Worm (Caenorhabditis elegans): Measurements from ENCODE around the gene ZK809.8.

Gene ZK809.8

DNA sequence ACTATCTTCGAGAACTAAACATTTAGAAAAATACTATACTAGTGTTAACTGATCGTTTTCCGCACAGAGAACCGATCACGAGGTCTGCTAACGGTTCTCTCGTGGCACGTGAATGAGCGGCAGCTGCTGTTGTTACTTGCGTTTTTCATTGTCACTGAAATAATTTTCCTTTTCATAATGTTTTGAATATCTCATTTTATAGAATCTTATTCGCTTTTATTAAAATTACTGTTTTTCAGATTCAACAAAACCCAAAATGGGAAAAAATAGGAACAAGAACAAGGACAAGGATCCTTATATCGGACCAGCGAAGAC is 12.5 kb downstream of the ZK809.8 start, which contains the start of gene F58B3.6:
F58B3.6 (plus strand) TSS at position 240 of the 315 bp plus-strand sequence.
- no peak for TF ChIP-seq ama-1 (optimal IDR thresholded peaks at IDR 0.05)
- TF ChIP-seq tra-4 (tag; optimal IDR thresholded peaks at IDR 0.05), result no peak
- no peak for TF ChIP-seq F13C5.2 (tag; optimal IDR thresholded peaks at IDR 0.05)
- no peak for TF ChIP-seq flt-1 (GFP tag; IDR thresholded peaks at IDR 0.05)
- TF ChIP-seq tbx-11 (GFP tag; IDR thresholded peaks at IDR 0.05), result no peak
- no peak for TF ChIP-seq ceh-13 (GFP tag; optimal IDR thresholded peaks at IDR 0.05)
- TF ChIP-seq tbx-37 (GFP tag; conservative IDR thresholded peaks at IDR 0.05), result no peak
- TF ChIP-seq ets-7 (tag; optimal IDR thresholded peaks at IDR 0.05), result no peak
- TF ChIP-seq ceh-36 (tag; optimal IDR thresholded peaks at IDR 0.05), result no peak
- TF ChIP-seq aly-1 (tag; optimal IDR thresholded peaks at IDR 0.05), result no peak

DNA sequence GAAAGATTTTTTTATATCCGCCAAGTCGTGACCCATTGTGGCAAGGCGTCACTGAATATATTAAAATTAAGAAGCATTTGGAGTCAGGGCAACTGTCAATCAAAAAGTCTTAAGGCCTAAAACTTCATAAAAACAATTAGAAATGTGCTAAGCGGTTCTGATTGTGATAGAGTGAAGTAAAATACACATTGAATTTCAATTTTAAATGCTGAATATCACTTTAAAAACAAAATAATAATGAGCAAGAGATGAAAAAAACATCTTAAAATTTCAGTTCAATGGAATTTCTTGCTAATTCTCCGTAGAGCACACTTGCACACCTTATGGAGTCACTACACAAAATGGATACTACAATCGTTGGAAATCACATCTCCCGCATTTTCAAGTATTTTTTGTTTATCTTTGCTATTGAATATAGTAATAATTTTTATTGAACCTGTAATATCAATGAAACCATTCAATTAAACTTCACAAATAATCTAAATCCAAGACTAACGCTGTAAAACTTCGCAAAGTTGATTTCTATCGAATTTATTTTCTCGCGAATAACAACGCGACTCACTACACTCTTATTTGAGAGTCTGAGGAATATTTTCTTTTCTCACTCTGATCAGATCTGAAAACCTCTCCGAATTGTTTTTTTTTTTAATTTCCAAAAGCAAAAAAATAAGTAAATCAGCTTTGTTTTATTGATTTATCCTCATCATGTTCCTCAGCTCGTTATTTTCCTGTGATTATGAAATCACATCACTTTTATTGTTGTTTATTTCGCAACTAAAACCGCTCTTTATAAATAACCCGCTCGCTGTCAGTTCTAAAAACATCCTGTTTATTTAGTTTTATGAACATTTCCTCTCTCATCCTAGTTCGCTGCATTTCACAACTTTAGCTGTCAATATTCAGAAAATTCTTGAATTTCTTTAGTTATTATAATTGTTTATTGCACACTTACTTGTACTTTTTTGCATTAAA is 13.1 kb downstream of the ZK809.8 start, which contains the start of gene mars-1:
mars-1 (minus strand) TSS at position 51 of the 972 bp plus-strand sequence.
- peak; percentile 11 for TF ChIP-seq F13C5.2 (tag; optimal IDR thresholded peaks at IDR 0.05)
- TF ChIP-seq hmbx-1 (tag; optimal IDR thresholded peaks at IDR 0.05), result no peak
- TF ChIP-seq tbx-37 (GFP tag; conservative IDR thresholded peaks at IDR 0.05), result peak; percentile 31; the same call in 1 of the 2 replicates

DNA sequence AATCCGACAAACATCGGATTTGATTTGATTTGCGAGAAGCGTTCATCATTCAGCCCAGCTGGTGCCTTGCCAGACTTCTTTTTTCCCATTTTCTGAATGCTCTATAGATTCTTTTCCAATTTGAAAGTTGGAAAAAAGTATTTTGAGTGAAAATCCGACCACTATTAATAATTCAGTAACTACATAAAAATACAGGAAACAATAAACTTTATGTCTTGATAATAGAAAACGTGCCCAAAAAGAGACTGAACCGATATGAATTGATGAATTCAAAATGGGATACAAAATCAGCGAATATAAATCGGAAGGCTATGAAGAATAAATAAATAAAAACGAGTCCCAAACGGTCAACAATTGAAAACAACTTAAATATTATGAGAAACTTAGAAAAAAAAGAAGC is 17.1 kb downstream of the ZK809.8 start, which contains the start of gene F58B3.4:
F58B3.4 (minus strand) TSS at position 101 of the 400 bp plus-strand sequence.
- TF ChIP-seq pes-1 (GFP tag; IDR thresholded peaks at IDR 0.05) (no peak), ceh-13 (GFP tag; optimal IDR thresholded peaks at IDR 0.05) (no peak), tbx-37 (GFP tag; conservative IDR thresholded peaks at IDR 0.05) (no peak), tra-4 (tag; optimal IDR thresholded peaks at IDR 0.05) (no peak), tbx-11 (GFP tag; IDR thresholded peaks at IDR 0.05) (no peak), ets-7 (tag; optimal IDR thresholded peaks at IDR 0.05) (no peak), sea-1 (GFP tag; conservative IDR thresholded peaks at IDR 0.05) (no peak), B0310.2 (tag; optimal IDR thresholded peaks at IDR 0.05) (no peak), aly-1 (tag; optimal IDR thresholded peaks at IDR 0.05) (no peak), flt-1 (GFP tag; IDR thresholded peaks at IDR 0.05) (no peak), scrt-1 (GFP tag; IDR thresholded peaks at IDR 0.05) (no peak), ama-1 (optimal IDR thresholded peaks at IDR 0.05) (no peak), F13C5.2 (tag; optimal IDR thresholded peaks at IDR 0.05) (no peak), hnd-1 (tag; optimal IDR thresholded peaks at IDR 0.05) (no peak), hmg-4 (GFP tag; optimal IDR thresholded peaks at IDR 0.05) (no peak), ceh-36 (tag; optimal IDR thresholded peaks at IDR 0.05) (no peak), hmbx-1 (tag; optimal IDR thresholded peaks at IDR 0.05) (no peak)

ce11 chrIV:11627847-11628246 is 21.0 kb downstream of the ZK809.8 start, which contains the start of gene lys-6:
Gene lys-6, minus strand, starts transcription at chrIV:11627947.
- no peak for TF ChIP-seq hnd-1 (tag; optimal IDR thresholded peaks at IDR 0.05)
- no peak for TF ChIP-seq tbx-37 (GFP tag; conservative IDR thresholded peaks at IDR 0.05)
- no peak for TF ChIP-seq tra-4 (tag; optimal IDR thresholded peaks at IDR 0.05)
- no peak for TF ChIP-seq sea-1 (GFP tag; conservative IDR thresholded peaks at IDR 0.05)
- TF ChIP-seq ceh-13 (GFP tag; optimal IDR thresholded peaks at IDR 0.05), result no peak
- no peak for TF ChIP-seq pes-1 (GFP tag; IDR thresholded peaks at IDR 0.05)
- TF ChIP-seq ets-7 (tag; optimal IDR thresholded peaks at IDR 0.05), result no peak
- TF ChIP-seq tbx-11 (GFP tag; IDR thresholded peaks at IDR 0.05), result no peak
- TF ChIP-seq hmbx-1 (tag; optimal IDR thresholded peaks at IDR 0.05), result no peak
- TF ChIP-seq F13C5.2 (tag; optimal IDR thresholded peaks at IDR 0.05), result no peak

- TF ChIP-seq tbx-11 (GFP tag; IDR thresholded peaks at IDR 0.05) (no peak), aly-1 (tag; optimal IDR thresholded peaks at IDR 0.05) (no peak), hmbx-1 (tag; optimal IDR thresholded peaks at IDR 0.05) (no peak), tra-4 (tag; optimal IDR thresholded peaks at IDR 0.05) (no peak), ama-1 (optimal IDR thresholded peaks at IDR 0.05) (no peak), B0310.2 (tag; optimal IDR thresholded peaks at IDR 0.05) (no peak), hmg-4 (GFP tag; optimal IDR thresholded peaks at IDR 0.05) (no peak), scrt-1 (GFP tag; IDR thresholded peaks at IDR 0.05) (no peak), flt-1 (GFP tag; IDR thresholded peaks at IDR 0.05) (no peak), ets-7 (tag; optimal IDR thresholded peaks at IDR 0.05) (no peak), sea-1 (GFP tag; conservative IDR thresholded peaks at IDR 0.05) (no peak), tbx-37 (GFP tag; conservative IDR thresholded peaks at IDR 0.05) (no peak), ceh-36 (tag; optimal IDR thresholded peaks at IDR 0.05) (no peak), ceh-13 (GFP tag; optimal IDR thresholded peaks at IDR 0.05) (no peak), hnd-1 (tag; optimal IDR thresholded peaks at IDR 0.05) (no peak), F13C5.2 (tag; optimal IDR thresholded peaks at IDR 0.05) (no peak), pes-1 (GFP tag; IDR thresholded peaks at IDR 0.05) (no peak)
Measured at ce11 chrIV:11625482-11625881, 23.4 kb downstream of the ZK809.8 start, which contains the start of gene lys-5. Gene lys-5, minus strand, starts transcription at chrIV:11625582.

DNA sequence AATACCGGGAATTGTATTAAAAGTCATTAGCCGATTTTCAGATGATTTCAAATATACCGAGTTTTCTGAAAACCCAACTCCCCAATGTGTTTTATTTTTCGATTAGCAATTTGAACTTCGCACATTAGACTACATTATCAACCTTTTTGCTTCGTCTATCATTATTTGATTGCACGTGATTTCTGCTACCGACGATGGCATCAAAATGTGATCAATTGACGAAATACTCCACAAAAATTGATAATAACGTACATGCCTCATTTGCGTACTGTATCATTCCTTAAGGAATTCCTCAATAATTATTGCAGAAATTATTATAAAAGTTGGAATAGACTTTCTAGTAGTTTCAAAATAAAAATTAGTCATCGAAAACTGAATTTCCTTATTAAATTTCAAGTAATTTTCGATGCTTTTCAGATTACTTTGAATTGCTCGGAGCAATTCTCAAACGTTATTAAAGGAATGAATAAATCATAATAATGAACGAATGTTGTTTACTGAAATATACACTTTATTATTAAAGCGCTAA is 25.0 kb downstream of the ZK809.8 start:
- TF ChIP-seq pes-1 (GFP tag; IDR thresholded peaks at IDR 0.05), result no peak
- TF ChIP-seq ets-7 (tag; optimal IDR thresholded peaks at IDR 0.05), result no peak
- no peak for TF ChIP-seq scrt-1 (GFP tag; IDR thresholded peaks at IDR 0.05)
- no peak for TF ChIP-seq tbx-11 (GFP tag; IDR thresholded peaks at IDR 0.05)
- no peak for TF ChIP-seq hmg-4 (GFP tag; optimal IDR thresholded peaks at IDR 0.05)
- TF ChIP-seq tra-4 (tag; optimal IDR thresholded peaks at IDR 0.05), result no peak
- no peak for TF ChIP-seq hnd-1 (tag; optimal IDR thresholded peaks at IDR 0.05)
- TF ChIP-seq ceh-36 (tag; optimal IDR thresholded peaks at IDR 0.05), result no peak
- no peak for TF ChIP-seq tbx-37 (GFP tag; conservative IDR thresholded peaks at IDR 0.05)
- no peak for TF ChIP-seq F13C5.2 (tag; optimal IDR thresholded peaks at IDR 0.05)
- TF ChIP-seq sea-1 (GFP tag; conservative IDR thresholded peaks at IDR 0.05), result no peak
- TF ChIP-seq ceh-13 (GFP tag; optimal IDR thresholded peaks at IDR 0.05), result no peak
- TF ChIP-seq flt-1 (GFP tag; IDR thresholded peaks at IDR 0.05), result no peak
- no peak for TF ChIP-seq aly-1 (tag; optimal IDR thresholded peaks at IDR 0.05)
- no peak for TF ChIP-seq ama-1 (optimal IDR thresholded peaks at IDR 0.05)

ce11 chrIV:11623060-11623459 is 25.8 kb downstream of the ZK809.8 start, which contains the start of gene lys-4:
Gene lys-4, minus strand, starts transcription at chrIV:11623174.
- TF ChIP-seq ama-1 (optimal IDR thresholded peaks at IDR 0.05) (no peak), pes-1 (GFP tag; IDR thresholded peaks at IDR 0.05) (no peak), tra-4 (tag; optimal IDR thresholded peaks at IDR 0.05) (no peak), B0310.2 (tag; optimal IDR thresholded peaks at IDR 0.05) (no peak), hmg-4 (GFP tag; optimal IDR thresholded peaks at IDR 0.05) (no peak), hmbx-1 (tag; optimal IDR thresholded peaks at IDR 0.05) (no peak), ets-7 (tag; optimal IDR thresholded peaks at IDR 0.05) (no peak), sea-1 (GFP tag; conservative IDR thresholded peaks at IDR 0.05) (no peak), ceh-13 (GFP tag; optimal IDR thresholded peaks at IDR 0.05) (no peak), ceh-36 (tag; optimal IDR thresholded peaks at IDR 0.05) (no peak), scrt-1 (GFP tag; IDR thresholded peaks at IDR 0.05) (no peak), hnd-1 (tag; optimal IDR thresholded peaks at IDR 0.05) (no peak), aly-1 (tag; optimal IDR thresholded peaks at IDR 0.05) (no peak), flt-1 (GFP tag; IDR thresholded peaks at IDR 0.05) (no peak), tbx-37 (GFP tag; conservative IDR thresholded peaks at IDR 0.05) (no peak), tbx-11 (GFP tag; IDR thresholded peaks at IDR 0.05) (no peak), F13C5.2 (tag; optimal IDR thresholded peaks at IDR 0.05) (no peak)

Data from whole organism, early embryonic.